Fruit fly (Drosophila melanogaster): ENCODE results near the gene ND-B14.5A.

dm6 chrX:2180750-2181261 lies 8.5 kb downstream of the ND-B14.5A start, which contains the start of gene pn:
- TF ChIP-seq Ets98B (GFP tag; IDR thresholded peaks at IDR 0.05) (no peak), CG15710 (tag; optimal IDR thresholded peaks at IDR 0.05) (no peak), EcR (GFP tag; optimal IDR thresholded peaks at IDR 0.05) (no peak)

Data from whole organism, pupa.